Fruit fly (Drosophila melanogaster) whole organism, embryonic: ENCODE data around the gene Vdup1.

Experiments
- Asciz ChIP-seq: fragments of 200-800 bp; sonication (Bioruptor generic); optimal IDR thresholded peaks from 2 replicates; lab custom pipeline; 2017; ENCODE audit warnings: missing biosample characterization, mild to moderate bottlenecking, missing genetic modification characterization, missing genetic modification reagents
- B-H1 ChIP-seq: fragments of 200-800 bp; sonication (Bioruptor generic); IDR thresholded peaks from 3 replicates; pipeline ENCODE4 v1.3.6; 2022; ENCODE audit warnings: missing biosample characterization, missing genetic modification characterization
- Blimp-1 ChIP-seq: fragments of 200-800 bp; sonication (Bioruptor generic); optimal IDR thresholded peaks from 3 replicates; lab custom pipeline; 2018; ENCODE audit warnings: missing biosample characterization, missing genetic modification characterization, mild to moderate bottlenecking, moderate library complexity, missing genetic modification reagents
- Bteb2 ChIP-seq: fragments of 200-800 bp; sonication (Bioruptor generic); optimal IDR thresholded peaks from 2 replicates; lab custom pipeline; 2016; ENCODE audit warnings: missing biosample characterization, missing genetic modification characterization
- CG10147 ChIP-seq: fragments of 200-800 bp; sonication (Bioruptor generic); optimal IDR thresholded peaks from 2 replicates; lab custom pipeline; 2019; ENCODE audit warnings: missing biosample characterization, mild to moderate bottlenecking, missing genetic modification characterization, moderate library complexity
- CG11085 ChIP-seq: fragments of 200-800 bp; sonication (Bioruptor generic); IDR thresholded peaks from 2 replicates; pipeline ENCODE4 v1.3.6; 2022; ENCODE audit warnings: missing biosample characterization, missing genetic modification characterization
- CG14710 ChIP-seq: fragments of 200-800 bp; sonication (Bioruptor generic); optimal IDR thresholded peaks from 3 replicates; lab custom pipeline; 2019; ENCODE audit warnings: missing biosample characterization, mild to moderate bottlenecking, missing genetic modification characterization, moderate library complexity
- CG15696 ChIP-seq: fragments of 200-800 bp; sonication (Bioruptor generic); optimal IDR thresholded peaks from 2 replicates; lab custom pipeline; 2019; ENCODE audit warnings: missing biosample characterization, mild to moderate bottlenecking, missing genetic modification characterization, moderate library complexity
- CG2199 ChIP-seq: fragments of 200-800 bp; sonication (Bioruptor generic); IDR thresholded peaks from 3 replicates; pipeline ENCODE4 v1.3.6; 2022; ENCODE audit warnings: missing biosample characterization, missing genetic modification characterization
- CG3163 ChIP-seq: fragments of 200-800 bp; sonication (Bioruptor generic); optimal IDR thresholded peaks from 3 replicates; lab custom pipeline; 2016; ENCODE audit warnings: missing biosample characterization, missing genetic modification characterization
- CG34376 ChIP-seq: fragments of 200-800 bp; sonication (Bioruptor generic); optimal IDR thresholded peaks from 2 replicates; lab custom pipeline; 2018; ENCODE audit warnings: missing biosample characterization, mild to moderate bottlenecking, missing genetic modification characterization
- CG34422 ChIP-seq: fragments of 200-800 bp; sonication (Bioruptor generic); IDR thresholded peaks from 3 replicates; pipeline ENCODE4 v1.3.6; 2022; ENCODE audit warnings: missing biosample characterization, missing genetic modification characterization
- CG4360 ChIP-seq: fragments of 200-800 bp; sonication (Bioruptor generic); IDR thresholded peaks from 2 replicates; pipeline ENCODE4 v1.3.6; 2022; ENCODE audit warnings: missing biosample characterization, missing genetic modification characterization
- CG6272 ChIP-seq: fragments of 200-800 bp; sonication (Bioruptor generic); IDR thresholded peaks from 2 replicates; pipeline ENCODE4 v1.3.6; 2022; ENCODE audit warnings: missing biosample characterization, missing genetic modification characterization
- D ChIP-seq, 2 experiments: fragments of 200-800 bp in 1 of 2; fragments of >200 bp in 1 of 2; sonication (Bioruptor generic) in 1 of 2; optimal IDR thresholded peaks; 2 replicates in 1 of 2; 3 replicates in 1 of 2; lab custom pipeline; 2017; ENCODE audit warnings: mild to moderate bottlenecking in 1 of 2, missing biosample characterization in 1 of 2, missing genetic modification characterization in 1 of 2, missing genetic modification reagents in 1 of 2
- Deaf1 ChIP-seq: fragments of 200-800 bp; optimal IDR thresholded peaks from 3 replicates; lab custom pipeline; 2019; ENCODE audit warnings: missing biosample characterization, mild to moderate bottlenecking, missing genetic modification characterization, moderate library complexity
- Eip74EF ChIP-seq, 2 experiments: fragments of 200-800 bp in 1 of 2; fragments of >200 bp in 1 of 2; sonication (Bioruptor generic) in 1 of 2; optimal IDR thresholded peaks; 2 replicates each; lab custom pipeline; 2017 to 2019; ENCODE audit warnings: missing biosample characterization in 2 of 2, missing genetic modification characterization in 2 of 2, mild to moderate bottlenecking in 1 of 2, moderate library complexity in 1 of 2
- Fer1 ChIP-seq: fragments of 200-800 bp; sonication (Bioruptor generic); optimal IDR thresholded peaks from 2 replicates; lab custom pipeline; 2017; ENCODE audit warnings: missing biosample characterization, mild to moderate bottlenecking, missing genetic modification characterization
- GATAe ChIP-seq: fragments of 200-800 bp; sonication (Bioruptor generic); conservative IDR thresholded peaks from 2 replicates; pipeline ENCODE4 v1.3.6; 2022; ENCODE audit warnings: missing biosample characterization, missing genetic modification characterization
- Max ChIP-seq: fragments of 200-800 bp; sonication (Bioruptor generic); optimal IDR thresholded peaks from 2 replicates; lab custom pipeline; 2016; ENCODE audit warnings: missing biosample characterization, mild to moderate bottlenecking, missing genetic modification characterization
- Med ChIP-seq: fragments of 200-800 bp; sonication (Bioruptor generic); peaks from one replicate; lab custom pipeline; 2016; ENCODE audit warnings: missing biosample characterization, missing genetic modification characterization, mild to moderate bottlenecking, inconsistent platforms, moderate library complexity
- Nf-YA ChIP-seq: fragments of 200-800 bp; sonication (Bioruptor generic); IDR thresholded peaks from 2 replicates; pipeline ENCODE4 v1.3.6; 2022; ENCODE audit warnings: missing biosample characterization, missing genetic modification characterization
- Oaz ChIP-seq: fragments of 200-800 bp; sonication (Bioruptor generic); IDR thresholded peaks from 2 replicates; pipeline ENCODE4 v1.3.6; 2022; ENCODE audit warnings: missing biosample characterization, missing genetic modification characterization
- Oli ChIP-seq: fragments of 200-800 bp; sonication (Bioruptor generic); optimal IDR thresholded peaks from 2 replicates; lab custom pipeline; 2018; ENCODE audit warnings: missing biosample characterization, mild to moderate bottlenecking, missing genetic modification characterization, moderate library complexity
- az2 ChIP-seq: fragments of 200-800 bp; sonication (Bioruptor generic); optimal IDR thresholded peaks from 3 replicates; lab custom pipeline; 2016; ENCODE audit warnings: missing biosample characterization, missing genetic modification characterization
- caup ChIP-seq: fragments of 200-800 bp; sonication (Bioruptor generic); optimal IDR thresholded peaks from 3 replicates; lab custom pipeline; 2017; ENCODE audit warnings: missing biosample characterization, mild to moderate bottlenecking, missing genetic modification characterization, moderate library complexity; ENCODE audit not compliant: severe bottlenecking
- chinmo ChIP-seq: fragments of 200-800 bp; sonication (Bioruptor generic); IDR thresholded peaks from 4 replicates; pipeline ENCODE4 v1.3.6; 2022; ENCODE audit warnings: missing biosample characterization, missing genetic modification characterization; ENCODE audit not compliant: partially characterized antibody
- chm ChIP-seq: fragments of 200-800 bp; sonication (Bioruptor generic); IDR thresholded peaks from 2 replicates; pipeline ENCODE4 v1.3.6; 2022; ENCODE audit warnings: missing biosample characterization, missing genetic modification characterization
- crc ChIP-seq: fragments of 200-800 bp; sonication (Bioruptor generic); optimal IDR thresholded peaks from 2 replicates; lab custom pipeline; 2016; ENCODE audit warnings: missing biosample characterization, missing genetic modification characterization
- fd64A ChIP-seq: fragments of 200-800 bp; sonication (Bioruptor generic); optimal IDR thresholded peaks from 3 replicates; lab custom pipeline; 2018; ENCODE audit warnings: missing biosample characterization, mild to moderate bottlenecking, missing genetic modification characterization
- fru ChIP-seq: fragments of >200 bp; optimal IDR thresholded peaks from 2 replicates; lab custom pipeline; 2017
- inv ChIP-seq: fragments of 200-800 bp; sonication (Bioruptor generic); IDR thresholded peaks from 2 replicates; pipeline ENCODE4 v1.3.6; 2022; ENCODE audit warnings: missing biosample characterization, missing genetic modification characterization; ENCODE audit not compliant: partially characterized antibody
- kni ChIP-seq: fragments of 200-800 bp; sonication (Bioruptor generic); optimal IDR thresholded peaks from 3 replicates; lab custom pipeline; 2017; ENCODE audit warnings: mild to moderate bottlenecking, missing biosample characterization, missing genetic modification reagents, missing genetic modification characterization
- luna ChIP-seq: fragments of 200-800 bp; sonication (Bioruptor generic); optimal IDR thresholded peaks from 2 replicates; lab custom pipeline; 2016; ENCODE audit warnings: missing biosample characterization, missing genetic modification characterization
- nerfin-1 ChIP-seq: fragments of 200-800 bp; sonication (Bioruptor generic); optimal IDR thresholded peaks from 3 replicates; lab custom pipeline; 2019; ENCODE audit warnings: missing biosample characterization, mild to moderate bottlenecking, missing genetic modification characterization, moderate library complexity
- pita ChIP-seq: fragments of 200-800 bp; sonication (Bioruptor generic); optimal IDR thresholded peaks from 2 replicates; lab custom pipeline; 2017; ENCODE audit warnings: missing biosample characterization, mild to moderate bottlenecking, missing genetic modification characterization
- pros ChIP-seq: fragments of 200-800 bp; sonication (Bioruptor generic); optimal IDR thresholded peaks from 3 replicates; lab custom pipeline; 2019; ENCODE audit warnings: missing biosample characterization, mild to moderate bottlenecking, missing genetic modification characterization, moderate library complexity
- psq ChIP-seq: fragments of 200-800 bp; sonication (Bioruptor generic); optimal IDR thresholded peaks from 2 replicates; lab custom pipeline; 2017; ENCODE audit warnings: missing biosample characterization, missing genetic modification characterization
- sd ChIP-seq: fragments of 200-800 bp; sonication (Bioruptor generic); optimal IDR thresholded peaks from 3 replicates; lab custom pipeline; 2018; ENCODE audit warnings: missing biosample characterization, mild to moderate bottlenecking, missing genetic modification characterization, moderate library complexity
- sim ChIP-seq: fragments of 200-800 bp; sonication (Bioruptor generic); IDR thresholded peaks from 2 replicates; pipeline ENCODE4 v1.3.6; 2022; ENCODE audit warnings: missing biosample characterization, missing genetic modification characterization
- so ChIP-seq: fragments of 200-800 bp; sonication (Bioruptor generic); IDR thresholded peaks from 3 replicates; pipeline ENCODE4 v1.3.6; 2022; ENCODE audit warnings: missing biosample characterization, missing genetic modification characterization
- sr ChIP-seq: fragments of 200-800 bp; sonication (Bioruptor generic); IDR thresholded peaks from 3 replicates; pipeline ENCODE4 v1.3.6; 2022; ENCODE audit warnings: missing biosample characterization, missing genetic modification characterization
- ssp ChIP-seq: fragments of 200-800 bp; sonication (Bioruptor generic); IDR thresholded peaks from 2 replicates; pipeline ENCODE4 v1.3.6; 2022; ENCODE audit warnings: missing biosample characterization, missing genetic modification characterization
- tna ChIP-seq: fragments of 200-800 bp; sonication (Bioruptor generic); IDR thresholded peaks from 2 replicates; pipeline ENCODE4 v1.3.6; 2022; ENCODE audit warnings: missing biosample characterization, missing genetic modification characterization; ENCODE audit not compliant: partially characterized antibody
- twi ChIP-seq: fragments of 200-800 bp; optimal IDR thresholded peaks from 2 replicates; lab custom pipeline; 2019; ENCODE audit warnings: missing biosample characterization, mild to moderate bottlenecking, missing genetic modification characterization, moderate library complexity
- zen2 ChIP-seq: fragments of 200-800 bp; sonication (Bioruptor generic); IDR thresholded peaks from 3 replicates; pipeline ENCODE4 v1.3.6; 2022; ENCODE audit warnings: missing biosample characterization, missing genetic modification characterization; ENCODE audit not compliant: partially characterized antibody

The Vdup1 gene

DNA sequence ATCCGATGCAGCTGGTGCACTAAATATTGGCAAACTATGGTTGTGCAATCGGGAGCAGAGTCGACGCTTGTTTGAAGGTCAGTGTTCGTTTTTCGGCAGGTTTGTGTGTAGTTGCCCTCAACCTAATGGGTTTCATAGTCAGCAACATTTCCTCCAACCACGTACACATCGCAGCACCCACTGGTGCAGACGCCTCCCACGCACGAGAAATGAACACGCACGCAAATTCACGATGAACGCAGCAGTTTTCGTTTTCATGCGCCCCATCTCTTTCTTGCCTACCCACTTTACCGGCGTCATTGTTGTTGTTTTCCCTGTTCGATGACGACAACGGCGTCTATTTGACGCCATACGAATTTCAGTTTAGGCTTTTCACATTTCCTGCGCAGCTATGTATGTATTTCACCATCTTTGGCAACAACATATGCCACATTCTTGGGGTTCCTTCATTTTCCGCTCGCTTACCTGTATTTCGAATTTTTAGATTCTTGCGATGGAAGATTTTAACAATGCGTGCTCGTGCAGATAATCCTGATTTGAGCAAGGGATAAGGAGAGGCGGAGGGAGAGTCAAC is 41.1 kb downstream of the Vdup1 start:
- peak; percentile 24; the same call in 1 of the 3 replicates for TF ChIP-seq so
- peak; percentile 12 for TF ChIP-seq Med (GFP tag; lab: Kevin White, UChicago)
- peak; percentile 74 for TF ChIP-seq sd (tag; lab: Kevin White, UChicago)
- peak; percentile 98 for TF ChIP-seq sr (GFP tag; lab: Robert Waterston, UW)
- peak; percentile 6 for TF ChIP-seq twi (tag; lab: Kevin White, UChicago)
- TF ChIP-seq nerfin-1 (tag; lab: Kevin White, UChicago) = peak; percentile 10
- peak; percentile 76 for TF ChIP-seq CG4360 (GFP tag; lab: Robert Waterston, UW)
- peak; percentile 35 for TF ChIP-seq kni (GFP tag; lab: Kevin White, UChicago)
- TF ChIP-seq luna (GFP tag; lab: Kevin White, UChicago) = no peak
- no peak for TF ChIP-seq fd64A (GFP tag; lab: Kevin White, UChicago)
- TF ChIP-seq pros (GFP tag; lab: Kevin White, UChicago) = peak; percentile 52
- no peak for TF ChIP-seq CG6272 (GFP tag; lab: Robert Waterston, UW)
- peak; percentile 73 for TF ChIP-seq Blimp-1 (GFP tag; lab: Kevin White, UChicago)
- TF ChIP-seq CG2199 (GFP tag; lab: Robert Waterston, UW) = 0 out of 3 replicates have a peak, but pooled peaks have one; percentile 15
- TF ChIP-seq Oaz (GFP tag; lab: Robert Waterston, UW) = no peak
- peak; percentile 70; the same call in 1 of the 4 replicates for TF ChIP-seq chinmo (GFP tag; lab: Robert Waterston, UW)
- TF ChIP-seq Oli (tag; lab: Kevin White, UChicago) = no peak
- TF ChIP-seq D (optimal IDR thresholded peaks at IDR 0.05; lab: Kevin White, UChicago) = peak; percentile 46
- no peak for TF ChIP-seq D (GFP tag; optimal IDR thresholded peaks at IDR 0.05; lab: Kevin White, UChicago)

DNA sequence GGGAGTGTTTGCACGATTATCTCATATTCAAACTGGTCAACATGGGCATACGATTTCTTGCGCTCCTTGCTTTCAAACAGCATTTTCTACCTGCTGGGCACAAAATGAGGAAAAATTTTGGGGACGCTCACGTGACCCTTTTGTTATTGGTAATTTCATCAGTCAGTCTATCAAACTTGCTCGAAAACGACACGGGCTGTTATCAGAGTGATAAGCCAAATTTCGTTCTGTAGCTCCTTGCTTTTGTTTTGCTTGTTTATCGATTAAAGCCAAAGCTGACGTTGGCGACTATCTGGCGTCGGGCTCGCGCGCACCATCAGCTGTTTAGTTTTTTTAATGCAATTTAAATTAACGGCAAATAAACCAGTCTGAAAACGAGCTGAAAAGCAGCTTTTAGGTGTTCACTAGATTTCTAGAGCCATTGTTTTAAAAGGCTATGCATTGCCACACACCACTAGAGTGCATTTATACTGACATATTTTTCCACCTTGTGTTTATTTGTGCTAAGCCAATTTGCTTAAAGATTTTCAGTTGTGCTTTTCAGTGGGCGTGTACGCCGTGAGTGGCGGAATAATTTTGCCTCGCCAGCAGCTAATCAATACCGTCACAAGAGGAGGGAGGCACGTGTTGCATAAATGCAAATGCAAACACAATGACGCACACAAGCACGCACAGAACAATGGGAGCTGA is 42.0 kb downstream of the Vdup1 start:
- TF ChIP-seq luna (GFP tag; lab: Kevin White, UChicago) (no peak), crc (GFP tag; lab: Kevin White, UChicago) (no peak), CG11085 (GFP tag; lab: Robert Waterston, UW) (no peak), chm (GFP tag; lab: Robert Waterston, UW) (no peak), sim (GFP tag; lab: Robert Waterston, UW) (no peak), GATAe (GFP tag; lab: Robert Waterston, UW) (peak; percentile 62), Eip74EF (GFP tag; optimal IDR thresholded peaks at IDR 0.05; lab: Kevin White, UChicago) (no peak), CG14710 (tag; lab: Kevin White, UChicago) (no peak), pita (no peak), CG34422 (GFP tag; lab: Robert Waterston, UW) (no peak), fru (lab: Kevin White, UChicago) (no peak), B-H1 (GFP tag; lab: Robert Waterston, UW) (no peak), Fer1 (GFP tag; lab: Kevin White, UChicago) (no peak), Nf-YA (GFP tag; lab: Robert Waterston, UW) (0 out of 2 replicates have a peak, but pooled peaks have one; percentile 7), Deaf1 (no peak), Bteb2 (no peak), Asciz (GFP tag; lab: Kevin White, UChicago) (peak; percentile 58), CG15696 (no peak), Max (GFP tag; lab: Kevin White, UChicago) (no peak), CG3163 (no peak), zen2 (no peak), fd64A (GFP tag; lab: Kevin White, UChicago) (peak; percentile 22), CG34376 (peak; percentile 23), tna (GFP tag; lab: Robert Waterston, UW) (no peak), az2 (GFP tag; lab: Kevin White, UChicago) (no peak), caup (GFP tag; lab: Kevin White, UChicago) (peak; percentile 5), psq (no peak), ssp (GFP tag; lab: Robert Waterston, UW) (no peak), CG10147 (GFP tag; lab: Kevin White, UChicago) (no peak), inv (no peak)
